Worm (Caenorhabditis elegans) whole organism, L3 larva: ENCODE results near the gene yju-2.

Experiments used
- R02D3.7 ChIP-seq: fragments of 150-350 bp; optimal IDR thresholded peaks from 2 replicates; lab custom pipeline; 2014; ENCODE audit warnings: missing biosample characterization, missing genetic modification characterization
- ZK546.5 ChIP-seq: sonication (generic microtip); optimal IDR thresholded peaks from 2 replicates; lab custom pipeline; 2017; ENCODE audit warnings: missing biosample characterization, missing genetic modification characterization
- ama-1 ChIP-seq: fragments of 150-350 bp; optimal IDR thresholded peaks from 2 replicates; lab custom pipeline; 2018
- ceh-16 ChIP-seq: sonication (generic microtip); optimal IDR thresholded peaks from 2 replicates; lab custom pipeline; 2017; ENCODE audit warnings: missing biosample characterization, missing genetic modification characterization
- ceh-28 ChIP-seq: fragments of 150-350 bp; optimal IDR thresholded peaks from 2 replicates; lab custom pipeline; 2014; ENCODE audit warnings: missing biosample characterization, missing genetic modification reagents, missing genetic modification characterization
- ceh-82 ChIP-seq: fragments of 150-350 bp; optimal IDR thresholded peaks from 2 replicates; lab custom pipeline; 2014; ENCODE audit warnings: missing biosample characterization, missing genetic modification characterization
- daf-12 ChIP-seq: fragments of 150-350 bp; optimal IDR thresholded peaks from 2 replicates; lab custom pipeline; 2014; ENCODE audit warnings: missing biosample characterization, missing genetic modification reagents, missing genetic modification characterization
- egl-27 ChIP-seq: sonication (generic microtip); optimal IDR thresholded peaks from 4 replicates; lab custom pipeline; 2017; ENCODE audit warnings: missing biosample characterization, missing genetic modification reagents, missing genetic modification characterization
- egl-5 ChIP-seq: fragments of 150-350 bp; optimal IDR thresholded peaks from 2 replicates; lab custom pipeline; 2017; ENCODE audit warnings: missing biosample characterization, missing genetic modification reagents, missing genetic modification characterization, inconsistent platforms
- elt-1 ChIP-seq: fragments of 150-350 bp; optimal IDR thresholded peaks from 2 replicates; lab custom pipeline; 2014; ENCODE audit warnings: missing biosample characterization, missing genetic modification characterization
- elt-3 ChIP-seq, 3 experiments: fragments of 150-350 bp in 1 of 3; sonication (generic microtip) in 2 of 3; optimal IDR thresholded peaks; 2 replicates in 2 of 3; 4 replicates in 1 of 3; lab custom pipeline; 2014 to 2017; ENCODE audit warnings: missing biosample characterization in 3 of 3, missing genetic modification characterization in 3 of 3
- eor-1 ChIP-seq, 2 experiments: fragments of 150-350 bp; optimal IDR thresholded peaks; 2 replicates each; lab custom pipeline; 2014 to 2018; ENCODE audit warnings: missing biosample characterization in 2 of 2, missing genetic modification characterization in 2 of 2
- fkh-10 ChIP-seq: sonication (generic microtip); optimal IDR thresholded peaks from 2 replicates; lab custom pipeline; 2017; ENCODE audit warnings: missing biosample characterization, missing genetic modification reagents, missing genetic modification characterization
- fos-1 ChIP-seq: fragments of 150-350 bp; optimal IDR thresholded peaks from 2 replicates; lab custom pipeline; 2014; ENCODE audit warnings: missing biosample characterization, missing genetic modification characterization
- hmg-11 ChIP-seq: sonication (generic microtip); optimal IDR thresholded peaks from 2 replicates; lab custom pipeline; 2016; ENCODE audit warnings: missing genetic modification characterization, missing compliant biosample characterization
- jun-1 ChIP-seq: fragments of 150-350 bp; optimal IDR thresholded peaks from 2 replicates; lab custom pipeline; 2014; ENCODE audit warnings: missing biosample characterization, missing genetic modification reagents, missing genetic modification characterization
- lin-15B ChIP-seq: fragments of 150-350 bp; optimal IDR thresholded peaks from 2 replicates; lab custom pipeline; 2014; ENCODE audit warnings: missing biosample characterization, missing genetic modification characterization
- lin-39 ChIP-seq: fragments of 150-350 bp; optimal IDR thresholded peaks from 2 replicates; lab custom pipeline; 2018; ENCODE audit warnings: missing biosample characterization, missing genetic modification reagents, missing genetic modification characterization
- lsy-12 ChIP-seq: sonication (generic microtip); optimal IDR thresholded peaks from 2 replicates; lab custom pipeline; 2016; ENCODE audit warnings: mild to moderate bottlenecking, missing genetic modification characterization, missing compliant biosample characterization
- mdl-1 ChIP-seq: fragments of 150-350 bp; optimal IDR thresholded peaks from 2 replicates; lab custom pipeline; 2014; ENCODE audit warnings: missing biosample characterization, missing genetic modification characterization
- mml-1 ChIP-seq: fragments of 150-350 bp; sonication (generic microtip); optimal IDR thresholded peaks from 3 replicates; lab custom pipeline; 2014; ENCODE audit warnings: missing biosample characterization, missing genetic modification characterization
- nfya-1 ChIP-seq: sonication (generic microtip); optimal IDR thresholded peaks from 2 replicates; lab custom pipeline; 2017; ENCODE audit warnings: missing genetic modification characterization, mild to moderate bottlenecking, missing compliant biosample characterization, antibody characterized with exemption, moderate library complexity; ENCODE audit not compliant: insufficient read depth
- nhr-11 ChIP-seq: fragments of 150-350 bp; optimal IDR thresholded peaks from 2 replicates; lab custom pipeline; 2014; ENCODE audit warnings: missing biosample characterization, missing genetic modification characterization
- nhr-12 ChIP-seq: fragments of 150-350 bp; optimal IDR thresholded peaks from 2 replicates; lab custom pipeline; 2014; ENCODE audit warnings: missing biosample characterization, missing genetic modification characterization
- nhr-23 ChIP-seq: fragments of 150-350 bp; optimal IDR thresholded peaks from 2 replicates; lab custom pipeline; 2014; ENCODE audit warnings: missing biosample characterization, missing genetic modification reagents, missing genetic modification characterization
- nhr-25 ChIP-seq: sonication (generic microtip); optimal IDR thresholded peaks from 2 replicates; lab custom pipeline; 2017; ENCODE audit warnings: missing biosample characterization, missing genetic modification characterization
- nhr-43 ChIP-seq: sonication (generic microtip); optimal IDR thresholded peaks from 2 replicates; lab custom pipeline; 2016; ENCODE audit warnings: mild to moderate bottlenecking, missing genetic modification characterization, missing compliant biosample characterization; ENCODE audit not compliant: poor library complexity, severe bottlenecking
- nhr-67 ChIP-seq: fragments of 150-350 bp; optimal IDR thresholded peaks from 2 replicates; lab custom pipeline; 2014; ENCODE audit warnings: missing biosample characterization, missing genetic modification characterization
- nhr-77 ChIP-seq: fragments of 150-350 bp; optimal IDR thresholded peaks from 2 replicates; lab custom pipeline; 2014; ENCODE audit warnings: missing biosample characterization, missing genetic modification characterization
- pha-4 ChIP-seq: fragments of 150-350 bp; optimal IDR thresholded peaks from 2 replicates; lab custom pipeline; 2014; ENCODE audit warnings: missing biosample characterization, missing genetic modification reagents, missing genetic modification characterization
- pqm-1 ChIP-seq: fragments of 150-350 bp; optimal IDR thresholded peaks from 2 replicates; lab custom pipeline; 2017; ENCODE audit warnings: missing biosample characterization, missing genetic modification characterization, inconsistent platforms
- sea-2 ChIP-seq: fragments of 150-350 bp; sonication (generic microtip); optimal IDR thresholded peaks from 4 replicates; lab custom pipeline; 2014; ENCODE audit warnings: missing biosample characterization, missing genetic modification reagents, missing genetic modification characterization
- skn-1 ChIP-seq: fragments of 150-350 bp; optimal IDR thresholded peaks from 2 replicates; lab custom pipeline; 2014; ENCODE audit warnings: missing biosample characterization, missing genetic modification characterization
- tbx-2 ChIP-seq: sonication (generic microtip); optimal IDR thresholded peaks from 2 replicates; lab custom pipeline; 2016; ENCODE audit warnings: mild to moderate bottlenecking, missing genetic modification characterization, missing compliant biosample characterization
- unc-39 ChIP-seq: sonication (generic microtip); optimal IDR thresholded peaks from 4 replicates; lab custom pipeline; 2017; ENCODE audit warnings: missing biosample characterization, missing genetic modification characterization
- unc-62 ChIP-seq: fragments of 150-350 bp; sonication (generic microtip); optimal IDR thresholded peaks from 4 replicates; lab custom pipeline; 2014; ENCODE audit warnings: missing biosample characterization, missing genetic modification reagents, missing genetic modification characterization
- zag-1 ChIP-seq: fragments of 150-350 bp; optimal IDR thresholded peaks from 2 replicates; lab custom pipeline; 2014; ENCODE audit warnings: missing biosample characterization, missing genetic modification characterization
- ztf-11 ChIP-seq: fragments of 150-350 bp; optimal IDR thresholded peaks from 2 replicates; lab custom pipeline; 2014; ENCODE audit warnings: missing biosample characterization, missing genetic modification characterization

yju-2 gene

ce11 chrIII:7198838-7199237, 14.7 kb downstream of the yju-2 start, which contains the start of gene pfd-5:
pfd-5 (minus strand) TSS chrIII:7198884.
- TF ChIP-seq nhr-23 (tag; lab: Kevin White, UChicago) (peak; percentile 45), nhr-25 (tag; lab: Kevin White, UChicago) (peak; percentile 15), mml-1 (no peak), egl-5 (peak; percentile 3), lin-15B (tag; lab: Kevin White, UChicago) (peak; percentile 61), lsy-12 (peak; percentile 7), pha-4 (tag; lab: Kevin White, UChicago) (peak; percentile 76), nhr-12 (tag; lab: Kevin White, UChicago) (no peak), nfya-1 (tag; lab: Kevin White, UChicago) (peak; percentile 64), nhr-77 (tag; lab: Kevin White, UChicago) (no peak), nhr-43 (peak; percentile 84)

- TF ChIP-seq nhr-11 (tag; lab: Kevin White, UChicago) (no peak), nhr-43 (peak; percentile 32), fos-1 (tag; lab: Kevin White, UChicago) (no peak), nhr-23 (tag; lab: Kevin White, UChicago) (peak; percentile 47), lin-15B (tag; lab: Kevin White, UChicago) (no peak), skn-1 (tag; lab: Kevin White, UChicago) (no peak), ceh-16 (no peak), ztf-11 (tag; lab: Kevin White, UChicago) (no peak), nhr-25 (tag; lab: Kevin White, UChicago) (peak; percentile 5), pqm-1 (tag; lab: Kevin White, UChicago) (no peak), zag-1 (tag; lab: Kevin White, UChicago) (no peak), ama-1 (lab: Kevin White, UChicago) (no peak), mml-1 (no peak), nhr-12 (tag; lab: Kevin White, UChicago) (no peak), tbx-2 (tag; lab: Kevin White, UChicago) (no peak), unc-62 (GFP tag; lab: Kevin White, UChicago) (no peak), pha-4 (tag; lab: Kevin White, UChicago) (no peak), fkh-10 (GFP tag; lab: Kevin White, UChicago) (no peak), ZK546.5 (tag; lab: Kevin White, UChicago) (no peak), elt-3 (tag; optimal IDR thresholded peaks at IDR 0.05; lab: Kevin White, UChicago) (no peak), nfya-1 (tag; lab: Kevin White, UChicago) (no peak), eor-1 (tag; optimal IDR thresholded peaks at IDR 0.05; lab: Kevin White, UChicago) (no peak)
These were observed 15.3 kb downstream of the yju-2 start for ce11 chrIII:7199467-7199866.

- no peak for TF ChIP-seq ZK546.5 (tag; lab: Kevin White, UChicago)
- no peak for TF ChIP-seq jun-1 (tag; lab: Kevin White, UChicago)
- TF ChIP-seq ceh-28: no peak
- TF ChIP-seq lin-39 (tag; lab: Kevin White, UChicago): no peak
- no peak for TF ChIP-seq sea-2
- no peak for TF ChIP-seq nfya-1 (tag; lab: Kevin White, UChicago)
- TF ChIP-seq elt-3 (tag; optimal IDR thresholded peaks at IDR 0.05; lab: Kevin White, UChicago): peak in 1 of 3 experiments; percentile 47
- TF ChIP-seq nhr-23 (tag; lab: Kevin White, UChicago): peak; percentile 89
- TF ChIP-seq daf-12: no peak
- no peak for TF ChIP-seq fkh-10 (GFP tag; lab: Kevin White, UChicago)
- no peak for TF ChIP-seq zag-1 (tag; lab: Kevin White, UChicago)
- TF ChIP-seq nhr-11 (tag; lab: Kevin White, UChicago): no peak
- TF ChIP-seq unc-39 (tag; lab: Kevin White, UChicago): no peak
- peak; percentile 80 for TF ChIP-seq nhr-25 (tag; lab: Kevin White, UChicago)
- no peak for TF ChIP-seq nhr-67 (tag; lab: Kevin White, UChicago)
- TF ChIP-seq hmg-11: no peak
- no peak for TF ChIP-seq mdl-1 (tag; lab: Kevin White, UChicago)
- TF ChIP-seq pqm-1 (tag; lab: Kevin White, UChicago): no peak
- no peak for TF ChIP-seq skn-1 (tag; lab: Kevin White, UChicago)
- TF ChIP-seq egl-27 (tag; lab: Kevin White, UChicago): no peak
- TF ChIP-seq elt-1 (tag; lab: Kevin White, UChicago): no peak
- no peak for TF ChIP-seq R02D3.7 (tag; lab: Kevin White, UChicago)
- no peak for TF ChIP-seq nhr-12 (tag; lab: Kevin White, UChicago)
- no peak for TF ChIP-seq ceh-82 (tag; lab: Kevin White, UChicago)
- TF ChIP-seq unc-62 (GFP tag; lab: Kevin White, UChicago): no peak
- peak; percentile 62 for TF ChIP-seq nhr-43
These were observed 17.5 kb downstream of the yju-2 start, which contains the start of gene dpy-31 for ce11 chrIII:7201378-7202256. dpy-31 (plus strand) TSS chrIII:7202206.
